Fruit fly (Drosophila melanogaster) whole organism, prepupa: ENCODE measurements around the gene smg.

ENCODE experiments used
- CG3032 ChIP-seq: fragments of 200-800 bp; optimal IDR thresholded peaks from 2 replicates; lab custom pipeline; 2019; ENCODE audit warnings: missing biosample characterization, mild to moderate bottlenecking, missing genetic modification characterization, moderate library complexity
- CG3919 ChIP-seq: fragments of 200-800 bp; sonication (Bioruptor generic); optimal IDR thresholded peaks from 3 replicates; lab custom pipeline; 2016; ENCODE audit warnings: missing biosample characterization, missing genetic modification characterization
- CG6163 ChIP-seq: fragments of 200-800 bp; sonication (Bioruptor generic); IDR thresholded peaks from 3 replicates; pipeline ENCODE4 v1.3.6; 2022; ENCODE audit warnings: missing biosample characterization, missing genetic modification characterization
- CG6792 ChIP-seq: fragments of 200-800 bp; sonication (Bioruptor generic); optimal IDR thresholded peaks from 3 replicates; lab custom pipeline; 2016; ENCODE audit warnings: missing biosample characterization, missing genetic modification characterization
- CG8319 ChIP-seq: fragments of 200-800 bp; sonication (Bioruptor generic); optimal IDR thresholded peaks from 3 replicates; lab custom pipeline; 2016; ENCODE audit warnings: missing biosample characterization, missing genetic modification characterization
- Hr39 ChIP-seq: fragments of 200-800 bp; sonication (Bioruptor generic); optimal IDR thresholded peaks from 2 replicates; lab custom pipeline; 2016; ENCODE audit warnings: missing biosample characterization, missing genetic modification characterization
- Lpt ChIP-seq: fragments of 200-800 bp; sonication (Bioruptor generic); optimal IDR thresholded peaks from 3 replicates; lab custom pipeline; 2016; ENCODE audit warnings: missing biosample characterization, missing genetic modification characterization
- OdsH ChIP-seq: fragments of 200-800 bp; sonication (Bioruptor generic); optimal IDR thresholded peaks from 3 replicates; lab custom pipeline; 2016; ENCODE audit warnings: missing biosample characterization, missing genetic modification characterization
- Smox ChIP-seq: fragments of 200-800 bp; sonication (Bioruptor generic); optimal IDR thresholded peaks from 3 replicates; lab custom pipeline; 2016; ENCODE audit warnings: missing biosample characterization, missing genetic modification characterization
- cyc ChIP-seq: fragments of 200-800 bp; sonication (Bioruptor generic); optimal IDR thresholded peaks from 3 replicates; lab custom pipeline; 2016; ENCODE audit warnings: missing biosample characterization, missing genetic modification characterization
- dac ChIP-seq: fragments of 200-800 bp; sonication (Bioruptor generic); optimal IDR thresholded peaks from 2 replicates; lab custom pipeline; 2017; ENCODE audit warnings: missing biosample characterization, mild to moderate bottlenecking, missing genetic modification characterization
- fd59A ChIP-seq: fragments of 200-800 bp; sonication (Bioruptor generic); optimal IDR thresholded peaks from 2 replicates; lab custom pipeline; 2017; ENCODE audit warnings: missing biosample characterization, mild to moderate bottlenecking, missing genetic modification characterization, missing genetic modification reagents
- salr ChIP-seq, 2 experiments: fragments of 200-800 bp; sonication (Bioruptor generic); optimal IDR thresholded peaks; 3 replicates each; lab custom pipeline; 2016 to 2018; ENCODE audit warnings: missing biosample characterization in 2 of 2, missing genetic modification characterization in 2 of 2, mild to moderate bottlenecking in 1 of 2
- topi ChIP-seq: fragments of 200-800 bp; sonication (Bioruptor generic); optimal IDR thresholded peaks from 3 replicates; lab custom pipeline; 2016; ENCODE audit warnings: missing biosample characterization, missing genetic modification characterization

- TF ChIP-seq CG3032 = no peak
- no peak for TF ChIP-seq Lpt
- TF ChIP-seq CG6792 (GFP tag; lab: Kevin White, UChicago) = no peak
- no peak for TF ChIP-seq dac
- TF ChIP-seq OdsH (GFP tag; lab: Kevin White, UChicago) = no peak
- no peak for TF ChIP-seq CG3919 (GFP tag; lab: Kevin White, UChicago)
- no peak for TF ChIP-seq topi (GFP tag; lab: Kevin White, UChicago)
- no peak for TF ChIP-seq Smox (GFP tag; lab: Kevin White, UChicago)
- no peak for TF ChIP-seq fd59A (GFP tag; lab: Kevin White, UChicago)
- TF ChIP-seq CG6163 (GFP tag; lab: Robert Waterston, UW) = no peak
- no peak for TF ChIP-seq salr (GFP tag; optimal IDR thresholded peaks at IDR 0.05; lab: Kevin White, UChicago)
- no peak for TF ChIP-seq Hr39 (GFP tag; lab: Kevin White, UChicago)
- no peak for TF ChIP-seq CG8319 (GFP tag; lab: Kevin White, UChicago)
- no peak for TF ChIP-seq cyc (GFP tag; lab: Kevin White, UChicago)
These were observed 41.4 kb upstream of the smg start for dm6 chr3L:9039189-9039588.
